Worm (Caenorhabditis elegans): ENCODE data around the gene B0554.5.

DNA sequence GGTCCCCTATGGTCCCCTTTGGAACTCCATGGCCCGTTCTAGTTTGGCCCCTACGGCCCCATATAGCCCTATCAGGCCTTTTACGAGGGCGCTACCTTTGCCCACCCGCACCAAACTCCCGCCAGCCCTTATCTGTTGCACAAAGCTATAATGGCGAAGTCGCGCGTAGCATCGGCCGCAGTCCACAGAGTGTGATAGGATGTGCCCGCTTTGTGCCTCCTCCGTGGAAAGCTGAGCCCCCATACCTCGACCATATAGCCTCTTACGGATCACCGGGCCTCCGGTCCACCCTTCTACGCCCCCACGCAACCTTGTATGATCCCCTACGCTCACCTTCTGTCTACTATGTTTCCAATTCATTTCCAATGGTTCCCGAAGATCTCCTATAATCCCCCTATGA lies 22.7 kb downstream of the B0554.5 start:
- TF ChIP-seq F13C5.2 (tag; optimal IDR thresholded peaks at IDR 0.05) (no peak), ama-1 (optimal IDR thresholded peaks at IDR 0.05) (no peak), sea-1 (GFP tag; conservative IDR thresholded peaks at IDR 0.05) (no peak)

All from whole organism, early embryonic.